Worm (Caenorhabditis elegans) whole organism, L4/young adult: ENCODE measurements around the gene scl-1.

Experiments used
- W03F9.2 ChIP-seq: fragments of 150-350 bp; optimal IDR thresholded peaks from 2 replicates; lab custom pipeline; 2014; ENCODE audit warnings: missing biosample characterization, missing genetic modification characterization
- dao-5 ChIP-seq: sonication (generic microtip); optimal IDR thresholded peaks from 2 replicates; lab custom pipeline; 2016; ENCODE audit warnings: missing genotype, missing genetic modification characterization, moderate library complexity, missing compliant biosample characterization
- him-1 ChIP-seq: sonication (generic microtip); optimal IDR thresholded peaks from 2 replicates; lab custom pipeline; 2016; ENCODE audit warnings: missing genotype, missing genetic modification reagents, missing genetic modification characterization, missing compliant biosample characterization

scl-1 gene

DNA sequence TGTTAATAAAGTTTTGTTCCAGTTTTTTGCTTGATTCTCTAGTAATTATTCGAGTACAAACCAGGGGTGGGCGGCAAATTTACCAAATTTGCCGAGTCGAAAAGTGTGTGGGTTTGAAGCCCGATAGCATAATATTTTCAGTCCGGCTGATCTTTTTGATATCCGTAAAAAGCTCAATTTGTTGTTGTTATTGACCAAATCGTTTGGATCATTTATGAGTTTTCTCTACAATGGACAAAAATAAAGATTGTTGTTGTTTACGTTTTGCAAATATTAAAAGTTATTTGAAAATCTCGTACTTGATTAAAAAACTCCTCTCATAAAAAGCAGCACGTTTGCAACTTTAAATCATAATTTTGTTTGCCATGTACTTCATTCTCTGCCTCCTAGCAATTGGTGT is at the start of gene scl-1:
Gene scl-1 (plus strand): TSS at position 301 of the 400 bp plus-strand sequence.
- TF ChIP-seq him-1, result no peak
- TF ChIP-seq W03F9.2 (tag; lab: Kevin White, UChicago), result no peak
- TF ChIP-seq dao-5 (tag; lab: Kevin White, UChicago), result no peak

DNA sequence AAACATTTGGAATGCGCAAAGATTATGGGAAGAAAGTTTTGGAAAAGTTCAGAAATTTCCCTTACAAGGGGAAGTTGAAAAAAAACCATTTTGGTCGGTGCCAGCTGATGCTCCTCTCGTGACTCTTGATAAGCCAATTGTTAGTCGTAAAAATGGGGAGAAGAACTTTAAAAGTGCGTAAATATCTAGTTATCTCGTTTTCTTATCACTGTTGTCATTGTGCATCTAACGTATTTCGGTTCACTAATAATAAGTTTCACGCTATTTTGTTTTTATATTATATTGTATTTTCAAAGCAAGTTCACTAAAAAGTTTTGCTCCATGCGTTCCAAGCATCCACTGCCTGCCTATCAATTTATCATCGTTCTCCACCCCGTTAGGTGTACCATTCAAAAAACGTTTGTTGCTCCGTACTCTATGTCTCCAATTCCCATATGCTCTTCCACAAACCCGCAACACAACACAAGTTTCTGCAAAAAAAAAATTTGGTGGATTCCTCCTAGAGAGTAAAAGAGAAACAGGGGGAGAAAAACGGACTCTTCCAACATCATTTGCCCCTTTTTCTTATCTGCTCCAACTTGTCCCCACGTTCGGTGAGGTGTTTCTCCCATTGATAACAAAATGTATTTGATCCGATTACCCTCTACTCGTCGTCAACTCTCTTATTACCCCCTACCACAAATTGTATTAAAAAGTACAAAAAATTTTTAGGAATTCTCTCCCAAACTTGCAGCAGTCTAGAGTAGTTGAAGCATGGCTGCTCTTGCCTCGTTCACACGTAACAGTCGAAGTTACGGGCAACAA is 47.5 kb upstream of the scl-1 start, which contains the start of gene mbk-2:
Gene mbk-2 (plus strand): TSS at position 754 of the 804 bp plus-strand sequence.
- no peak for TF ChIP-seq W03F9.2 (tag; lab: Kevin White, UChicago)
- TF ChIP-seq dao-5 (tag; lab: Kevin White, UChicago), result no peak
- TF ChIP-seq him-1, result no peak

ce11 chrIV:13009507-13009906 is 46.6 kb upstream of the scl-1 start:
- TF ChIP-seq W03F9.2 (tag; lab: Kevin White, UChicago) (no peak), dao-5 (tag; lab: Kevin White, UChicago) (no peak), him-1 (no peak)

DNA sequence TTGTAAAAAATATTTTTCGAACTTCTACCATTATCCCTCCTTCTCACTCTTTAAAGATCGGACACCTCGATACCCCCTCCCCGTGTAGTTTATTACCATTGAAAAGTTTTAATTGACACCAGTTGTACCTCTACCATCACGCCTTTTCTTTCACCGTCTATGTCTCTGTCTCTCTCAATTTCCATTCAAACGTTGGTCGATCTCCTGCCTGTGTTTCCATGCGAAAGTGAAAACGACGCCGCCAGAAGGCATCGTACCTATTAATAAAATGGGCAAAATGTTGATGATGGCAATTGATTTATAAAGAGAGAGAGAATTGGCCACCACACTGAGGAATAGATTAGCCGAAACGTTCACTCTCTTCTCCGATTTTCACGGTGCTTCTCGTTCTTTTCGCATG is 42.9 kb upstream of the scl-1 start:
- no peak for TF ChIP-seq him-1
- TF ChIP-seq W03F9.2 (tag; lab: Kevin White, UChicago), result no peak
- TF ChIP-seq dao-5 (tag; lab: Kevin White, UChicago), result no peak

DNA sequence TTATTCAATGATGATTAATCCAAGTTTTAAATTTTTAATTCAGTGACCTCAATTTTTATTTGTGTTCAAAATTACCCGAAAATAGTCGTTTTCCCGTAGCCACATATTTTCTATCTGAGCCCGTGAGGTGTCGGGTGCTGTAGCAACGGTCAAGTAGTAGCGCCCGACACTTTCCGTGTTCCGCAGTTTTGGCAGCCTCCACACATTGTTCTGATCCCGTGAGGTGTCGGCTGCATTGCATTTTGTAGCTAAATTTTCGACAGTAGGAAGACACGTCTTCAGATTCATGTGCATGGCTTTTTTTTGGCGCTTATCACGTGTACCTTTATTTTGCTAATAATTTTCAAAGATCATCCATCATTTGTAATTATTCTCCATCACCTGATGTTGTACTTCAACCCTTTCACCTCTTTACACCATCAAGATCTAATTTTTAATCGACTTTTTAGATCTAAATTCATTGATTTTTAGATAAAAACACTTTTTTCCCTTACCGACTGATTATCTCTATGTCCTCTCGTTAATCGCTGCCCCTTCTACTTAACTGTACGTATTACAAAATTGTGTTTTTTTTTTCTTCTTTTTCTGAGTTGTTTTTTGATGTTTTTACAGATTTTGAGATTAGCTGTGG is 42.3 kb upstream of the scl-1 start:
- TF ChIP-seq him-1, result no peak
- no peak for TF ChIP-seq W03F9.2 (tag; lab: Kevin White, UChicago)
- no peak for TF ChIP-seq dao-5 (tag; lab: Kevin White, UChicago)

DNA sequence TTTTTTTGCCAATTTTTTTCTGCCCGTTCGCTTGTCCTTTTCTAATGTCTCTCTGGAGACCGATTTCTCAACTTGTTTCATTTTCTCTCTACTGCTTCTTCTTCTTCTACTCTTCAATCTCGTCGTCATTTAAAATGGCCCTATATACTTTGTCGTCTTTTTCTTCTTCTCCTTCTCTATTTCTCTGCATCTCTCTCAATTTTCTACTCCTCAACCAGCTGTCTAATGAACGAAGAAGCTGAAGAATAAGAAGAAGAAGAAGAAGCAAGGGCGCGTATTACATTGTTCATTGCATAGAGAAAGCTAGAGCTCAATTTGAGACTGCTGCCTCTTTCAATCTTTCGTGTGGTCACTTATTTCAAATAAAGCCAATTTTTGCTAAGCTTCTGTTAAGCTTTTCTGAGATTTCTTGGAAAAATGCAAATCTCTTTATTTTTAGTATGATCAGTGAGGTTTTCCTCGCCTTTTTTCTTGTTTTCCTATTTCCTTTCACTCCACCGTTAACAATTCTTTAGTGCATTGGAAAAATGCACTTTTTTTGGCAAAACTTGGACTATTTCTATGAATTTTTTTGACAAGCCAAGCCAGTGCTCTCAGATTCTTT is 40.2 kb upstream of the scl-1 start:
- TF ChIP-seq him-1, result peak; percentile 10
- TF ChIP-seq W03F9.2 (tag; lab: Kevin White, UChicago), result no peak

DNA sequence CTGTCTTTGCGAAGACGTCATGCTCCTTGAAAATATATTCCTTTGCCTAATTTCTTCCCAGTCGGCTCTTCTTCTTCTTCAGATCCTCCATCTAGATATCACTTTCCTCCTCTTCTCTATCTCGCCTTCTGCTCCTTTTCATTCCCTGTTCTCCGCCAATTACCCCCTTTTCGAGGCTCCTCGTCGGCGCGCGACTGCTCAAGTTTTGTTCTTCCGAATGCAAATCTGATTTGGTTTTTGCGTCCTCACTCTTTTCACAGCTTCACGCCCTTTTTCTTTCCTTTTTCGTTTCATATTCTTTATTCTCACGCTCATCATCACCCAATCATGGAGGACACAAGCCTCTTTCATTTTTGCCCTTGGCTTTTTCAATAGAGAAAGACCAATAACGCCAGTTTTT is 39.3 kb upstream of the scl-1 start:
- no peak for TF ChIP-seq W03F9.2 (tag; lab: Kevin White, UChicago)
- TF ChIP-seq dao-5 (tag; lab: Kevin White, UChicago), result no peak
- TF ChIP-seq him-1, result no peak

ce11 chrIV:13021006-13021405 is 35.1 kb upstream of the scl-1 start:
- TF ChIP-seq him-1 (no peak), W03F9.2 (tag; lab: Kevin White, UChicago) (no peak), dao-5 (tag; lab: Kevin White, UChicago) (no peak)

DNA sequence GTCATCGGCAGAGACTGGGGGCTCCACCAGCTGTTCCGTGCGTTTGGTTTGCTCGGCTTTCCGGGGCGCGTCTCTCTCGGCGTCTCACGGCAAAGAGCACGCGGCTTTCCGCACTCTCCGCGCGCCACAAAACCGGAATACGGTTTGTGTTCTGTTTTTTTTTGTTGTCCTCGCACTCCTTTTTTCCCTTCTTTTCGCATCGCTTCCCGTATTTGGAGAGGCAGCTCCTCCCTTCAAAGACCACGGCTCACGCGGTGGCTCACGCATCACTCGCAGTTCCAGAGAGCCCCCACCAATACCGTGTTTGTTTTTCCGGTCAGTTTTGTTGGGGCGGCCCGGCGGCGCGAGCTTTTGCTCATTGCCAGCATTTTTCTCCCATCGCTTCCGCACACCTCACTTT is 33.2 kb upstream of the scl-1 start:
- TF ChIP-seq him-1 (no peak), dao-5 (tag; lab: Kevin White, UChicago) (no peak), W03F9.2 (tag; lab: Kevin White, UChicago) (no peak)

- TF ChIP-seq W03F9.2 (tag; lab: Kevin White, UChicago) (no peak), him-1 (peak; percentile 49)
These were observed 30.2 kb upstream of the scl-1 start for ce11 chrIV:13025853-13026343.

DNA sequence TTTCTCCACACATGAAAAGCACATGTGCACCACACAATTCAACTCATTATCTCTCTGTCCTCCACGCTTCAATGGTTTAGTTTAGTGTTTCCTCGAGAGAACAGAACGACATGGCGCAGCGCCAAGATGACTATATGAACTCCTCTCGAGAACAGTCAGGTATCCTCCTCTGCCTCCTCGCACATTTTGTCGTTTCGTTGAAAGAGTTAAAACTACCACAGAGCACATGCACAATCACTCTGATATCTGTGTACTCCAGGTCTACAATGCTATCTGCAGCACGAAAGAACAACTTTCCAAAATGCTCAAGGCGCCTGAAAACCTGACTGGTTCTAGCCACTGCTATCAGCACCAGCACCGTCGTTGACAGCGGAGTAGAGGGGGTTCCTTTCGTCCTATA is 29.4 kb upstream of the scl-1 start:
- TF ChIP-seq W03F9.2 (tag; lab: Kevin White, UChicago), result no peak
- no peak for TF ChIP-seq him-1
- TF ChIP-seq dao-5 (tag; lab: Kevin White, UChicago), result no peak

ce11 chrIV:13027801-13028641 is 28.1 kb upstream of the scl-1 start:
- TF ChIP-seq him-1 (no peak), W03F9.2 (tag; lab: Kevin White, UChicago) (no peak)
